Fruit fly (Drosophila melanogaster) whole organism, embryonic: Measurements from ENCODE around the gene Dhdds.

Source experiments
- Ada2b ChIP-seq: fragments of 200-800 bp; sonication (Bioruptor generic); IDR thresholded peaks from 2 replicates; pipeline ENCODE4 v1.3.6; 2022; ENCODE audit warnings: missing biosample characterization, missing genetic modification characterization
- Atf-2 ChIP-seq: fragments of 200-800 bp; sonication (Bioruptor generic); optimal IDR thresholded peaks from 2 replicates; lab custom pipeline; 2016; ENCODE audit warnings: missing biosample characterization, missing genetic modification characterization
- Blimp-1 ChIP-seq: fragments of 200-800 bp; sonication (Bioruptor generic); optimal IDR thresholded peaks from 3 replicates; lab custom pipeline; 2018; ENCODE audit warnings: missing biosample characterization, missing genetic modification characterization, mild to moderate bottlenecking, moderate library complexity, missing genetic modification reagents
- BtbVII ChIP-seq: fragments of 200-800 bp; sonication (Bioruptor generic); optimal IDR thresholded peaks from 3 replicates; lab custom pipeline; 2017; ENCODE audit warnings: missing biosample characterization, mild to moderate bottlenecking, missing genetic modification characterization
- Bteb2 ChIP-seq: fragments of 200-800 bp; sonication (Bioruptor generic); optimal IDR thresholded peaks from 2 replicates; lab custom pipeline; 2016; ENCODE audit warnings: missing biosample characterization, missing genetic modification characterization
- CG10321 ChIP-seq: fragments of 200-800 bp; sonication (Bioruptor generic); IDR thresholded peaks from 2 replicates; pipeline ENCODE4 v1.3.6; 2022; ENCODE audit warnings: missing biosample characterization, missing genetic modification characterization
- CG10979 ChIP-seq: fragments of 200-800 bp; sonication (Bioruptor generic); optimal IDR thresholded peaks from 2 replicates; lab custom pipeline; 2018; ENCODE audit warnings: missing biosample characterization, mild to moderate bottlenecking, missing genetic modification characterization, moderate library complexity
- CG11456 ChIP-seq: fragments of 200-800 bp; sonication (Bioruptor generic); IDR thresholded peaks from 3 replicates; pipeline ENCODE4 v1.3.6; 2022; ENCODE audit warnings: missing biosample characterization, missing genetic modification characterization
- CG11723 ChIP-seq: fragments of 200-800 bp; sonication (Bioruptor generic); optimal IDR thresholded peaks from 2 replicates; lab custom pipeline; 2017; ENCODE audit warnings: missing biosample characterization, mild to moderate bottlenecking, missing genetic modification characterization
- CG12391 ChIP-seq: fragments of 200-800 bp; sonication (Bioruptor generic); optimal IDR thresholded peaks from 3 replicates; lab custom pipeline; 2018; ENCODE audit warnings: missing biosample characterization, mild to moderate bottlenecking, missing genetic modification characterization, moderate library complexity
- CG13287 ChIP-seq: fragments of 200-800 bp; sonication (Bioruptor generic); IDR thresholded peaks from 2 replicates; pipeline ENCODE4 v1.3.6; 2022; ENCODE audit warnings: missing biosample characterization, missing genetic modification characterization; ENCODE audit not compliant: partially characterized antibody
- CG13424 ChIP-seq: fragments of 200-800 bp; sonication (Bioruptor generic); optimal IDR thresholded peaks from 2 replicates; lab custom pipeline; 2019; ENCODE audit warnings: missing biosample characterization, mild to moderate bottlenecking, missing genetic modification characterization, moderate library complexity
- CG16863 ChIP-seq: fragments of 200-800 bp; sonication (Bioruptor generic); optimal IDR thresholded peaks from 3 replicates; lab custom pipeline; 2016; ENCODE audit warnings: missing biosample characterization, missing genetic modification characterization
- CG18011 ChIP-seq: fragments of 200-800 bp; sonication (Bioruptor generic); optimal IDR thresholded peaks from 2 replicates; lab custom pipeline; 2017; ENCODE audit warnings: missing biosample characterization, missing genetic modification characterization, mild to moderate bottlenecking, moderate library complexity, missing genotype
- CG18764 ChIP-seq: fragments of 200-800 bp; sonication (Bioruptor generic); optimal IDR thresholded peaks from 3 replicates; lab custom pipeline; 2016; ENCODE audit warnings: missing biosample characterization, missing genetic modification characterization
- CG31365 ChIP-seq: fragments of 200-800 bp; sonication (Bioruptor generic); optimal IDR thresholded peaks from 2 replicates; lab custom pipeline; 2018; ENCODE audit warnings: missing biosample characterization, mild to moderate bottlenecking, missing genetic modification characterization
- CG32772 ChIP-seq: fragments of 200-800 bp; sonication (Bioruptor generic); IDR thresholded peaks from 2 replicates; pipeline ENCODE4 v1.3.6; 2022; ENCODE audit warnings: missing biosample characterization, missing genetic modification characterization
- CG3726 ChIP-seq: fragments of 200-800 bp; sonication (Bioruptor generic); IDR thresholded peaks from 3 replicates; pipeline ENCODE4, ENCODE4 v1.3.6; 2022; ENCODE audit warnings: missing biosample characterization, missing genetic modification characterization
- CG4282 ChIP-seq: fragments of 200-800 bp; sonication (Bioruptor generic); optimal IDR thresholded peaks from 2 replicates; lab custom pipeline; 2016; ENCODE audit warnings: missing biosample characterization, missing genetic modification characterization
- CG6654 ChIP-seq: fragments of 200-800 bp; sonication (Bioruptor generic); optimal IDR thresholded peaks from 2 replicates; lab custom pipeline; 2017; ENCODE audit warnings: missing biosample characterization, mild to moderate bottlenecking, missing genetic modification characterization
- CG7987 ChIP-seq: fragments of 200-800 bp; sonication (Bioruptor generic); optimal IDR thresholded peaks from 2 replicates; lab custom pipeline; 2018; ENCODE audit warnings: missing biosample characterization, mild to moderate bottlenecking, missing genetic modification characterization, moderate library complexity
- CG8765 ChIP-seq: fragments of 200-800 bp; sonication (Bioruptor generic); IDR thresholded peaks from 2 replicates; pipeline ENCODE4 v1.3.6; 2022; ENCODE audit warnings: missing biosample characterization, missing genetic modification characterization
- CG8924 ChIP-seq: fragments of 200-800 bp; optimal IDR thresholded peaks from 3 replicates; lab custom pipeline; 2019; ENCODE audit warnings: missing biosample characterization, mild to moderate bottlenecking, missing genetic modification characterization, moderate library complexity
- Doc2 ChIP-seq: fragments of 200-800 bp; sonication (Bioruptor generic); IDR thresholded peaks from 2 replicates; pipeline ENCODE4 v1.3.6; 2022; ENCODE audit warnings: missing biosample characterization, missing genetic modification characterization
- Hr51 ChIP-seq, 2 experiments: fragments of 200-800 bp; sonication (Bioruptor generic); optimal IDR thresholded peaks; 2 replicates in 1 of 2; 3 replicates in 1 of 2; lab custom pipeline; 2016 to 2018; ENCODE audit warnings: missing biosample characterization in 2 of 2, missing genetic modification characterization in 2 of 2, mild to moderate bottlenecking in 1 of 2, moderate library complexity in 1 of 2
- Hr78 ChIP-seq, 2 experiments: fragments of 200-800 bp in 1 of 2; fragments of >200 bp in 1 of 2; sonication (Bioruptor generic) in 1 of 2; optimal IDR thresholded peaks; 2 replicates each; lab custom pipeline; 2017 to 2019; ENCODE audit warnings: missing biosample characterization in 2 of 2, missing genetic modification characterization in 2 of 2, mild to moderate bottlenecking in 1 of 2, moderate library complexity in 1 of 2
- NK7.1 ChIP-seq: fragments of 200-800 bp; sonication (Bioruptor generic); optimal IDR thresholded peaks from 3 replicates; lab custom pipeline; 2016; ENCODE audit warnings: missing biosample characterization, missing genetic modification characterization
- NfI ChIP-seq: fragments of 200-800 bp; sonication (Bioruptor generic); optimal IDR thresholded peaks from 3 replicates; lab custom pipeline; 2018; ENCODE audit warnings: missing biosample characterization, mild to moderate bottlenecking, missing genetic modification characterization, moderate library complexity
- Rfx ChIP-seq: fragments of 200-800 bp; sonication (Bioruptor generic); IDR thresholded peaks from 2 replicates; pipeline ENCODE4 v1.3.6; 2022; ENCODE audit warnings: missing biosample characterization, missing genetic modification characterization
- Rx ChIP-seq: fragments of 200-800 bp; sonication (Bioruptor generic); IDR thresholded peaks from 2 replicates; pipeline ENCODE4 v1.3.6; 2022; ENCODE audit warnings: missing biosample characterization, missing genetic modification characterization
- Taf1 ChIP-seq: fragments of 200-800 bp; sonication (Bioruptor generic); IDR thresholded peaks from 2 replicates; pipeline ENCODE4 v1.3.6; 2022; ENCODE audit warnings: missing biosample characterization, missing genetic modification characterization
- Xbp1 ChIP-seq: fragments of 200-800 bp; sonication (Bioruptor generic); optimal IDR thresholded peaks from 3 replicates; lab custom pipeline; 2016; ENCODE audit warnings: missing biosample characterization, mild to moderate bottlenecking, missing genetic modification characterization
- abd-A ChIP-seq: fragments of 200-800 bp; sonication (Bioruptor generic); optimal IDR thresholded peaks from 3 replicates; lab custom pipeline; 2019; ENCODE audit warnings: missing biosample characterization, mild to moderate bottlenecking, missing genetic modification characterization, moderate library complexity
- ap ChIP-seq: fragments of 200-800 bp; sonication (Bioruptor generic); IDR thresholded peaks from 2 replicates; pipeline ENCODE4 v1.3.6; 2022; ENCODE audit warnings: missing biosample characterization, missing genetic modification characterization
- da ChIP-seq: fragments of 200-800 bp; sonication (Bioruptor generic); optimal IDR thresholded peaks from 2 replicates; lab custom pipeline; 2016; ENCODE audit warnings: missing biosample characterization, missing genetic modification characterization
- dm ChIP-seq: fragments of 200-800 bp; sonication (Bioruptor generic); optimal IDR thresholded peaks from 3 replicates; lab custom pipeline; 2016; ENCODE audit warnings: missing biosample characterization, missing genetic modification characterization
- fru ChIP-seq: fragments of >200 bp; optimal IDR thresholded peaks from 2 replicates; lab custom pipeline; 2017
- grn ChIP-seq: fragments of 200-800 bp; sonication (Bioruptor generic); optimal IDR thresholded peaks from 3 replicates; lab custom pipeline; 2017; ENCODE audit warnings: missing biosample characterization, missing genetic modification characterization
- hbn ChIP-seq: fragments of 200-800 bp; sonication (Bioruptor generic); IDR thresholded peaks from 2 replicates; pipeline ENCODE4 v1.3.6; 2022; ENCODE audit warnings: missing biosample characterization, missing genetic modification characterization; ENCODE audit not compliant: partially characterized antibody
- inv ChIP-seq: fragments of 200-800 bp; sonication (Bioruptor generic); IDR thresholded peaks from 2 replicates; pipeline ENCODE4 v1.3.6; 2022; ENCODE audit warnings: missing biosample characterization, missing genetic modification characterization; ENCODE audit not compliant: partially characterized antibody
- lab ChIP-seq: fragments of 200-800 bp; sonication (Bioruptor generic); optimal IDR thresholded peaks from 3 replicates; lab custom pipeline; 2017; ENCODE audit warnings: missing biosample characterization, missing genetic modification characterization, mild to moderate bottlenecking, moderate library complexity, missing genetic modification reagents
- otp ChIP-seq: fragments of 200-800 bp; sonication (Bioruptor generic); IDR thresholded peaks from 3 replicates; pipeline ENCODE4, ENCODE4 v1.3.6; 2022; ENCODE audit warnings: missing biosample characterization, missing genetic modification characterization
- prd ChIP-seq, 3 experiments: fragments of >200 bp in 2 of 3; fragments of 200-800 bp in 1 of 3; sonication (Bioruptor generic) in 1 of 3; optimal IDR thresholded peaks in 2 of 3; IDR thresholded peaks in 1 of 3; 2 replicates in 2 of 3; 3 replicates in 1 of 3; pipeline versions ENCODE4 v1.3.6 to Lab custom; 2017 to 2022; ENCODE audit warnings: missing biosample characterization in 1 of 3, missing genetic modification characterization in 1 of 3
- sima ChIP-seq: fragments of 200-800 bp; sonication (Bioruptor generic); optimal IDR thresholded peaks from 2 replicates; lab custom pipeline; 2016; ENCODE audit warnings: missing biosample characterization, missing genetic modification characterization
- slou ChIP-seq: fragments of 200-800 bp; sonication (Bioruptor generic); optimal IDR thresholded peaks from 3 replicates; lab custom pipeline; 2016; ENCODE audit warnings: missing biosample characterization, missing genetic modification characterization
- sna ChIP-seq: fragments of 200-800 bp; sonication (Bioruptor generic); IDR thresholded peaks from 2 replicates; pipeline ENCODE4 v1.3.6; 2022; ENCODE audit warnings: missing biosample characterization, missing genetic modification characterization; ENCODE audit not compliant: partially characterized antibody
- tx ChIP-seq: fragments of 200-800 bp; sonication (Bioruptor generic); optimal IDR thresholded peaks from 2 replicates; lab custom pipeline; 2016; ENCODE audit warnings: missing biosample characterization, missing genetic modification characterization
- vfl ChIP-seq: fragments of 200-800 bp; sonication (Bioruptor generic); optimal IDR thresholded peaks from 2 replicates; lab custom pipeline; 2016; ENCODE audit warnings: missing biosample characterization, missing genetic modification characterization
- wor ChIP-seq: fragments of 200-800 bp; sonication (Bioruptor generic); IDR thresholded peaks from 2 replicates; pipeline ENCODE4 v1.3.6; 2022; ENCODE audit warnings: missing biosample characterization, missing genetic modification characterization

Gene Dhdds

dm6 chrX:7888386-7889024, 44.6 kb downstream of the Dhdds start, which contains the start of gene Acat1 (continued):
- TF ChIP-seq CG32772 (GFP tag; lab: Robert Waterston, UW) (0 out of 2 replicates have a peak, but pooled peaks have one; percentile 5), Atf-2 (GFP tag; lab: Kevin White, UChicago) (peak; percentile 34), Hr51 (GFP tag; optimal IDR thresholded peaks at IDR 0.05; lab: Kevin White, UChicago) (peak; percentile 46 to 72), Bteb2 (GFP tag; lab: Kevin White, UChicago) (peak; percentile 38), ap (GFP tag; lab: Robert Waterston, UW) (no peak), CG11723 (no peak), grn (no peak), prd (optimal IDR thresholded peaks at IDR 0.05; lab: Kevin White, UChicago) (no peak), prd (GFP tag; IDR thresholded peaks at IDR 0.05; lab: Robert Waterston, UW) (peak; percentile 72), wor (GFP tag; lab: Robert Waterston, UW) (no peak), CG13287 (peak; percentile 62), fru (lab: Kevin White, UChicago) (no peak), CG10321 (GFP tag; lab: Robert Waterston, UW) (no peak), dm (GFP tag; lab: Kevin White, UChicago) (peak; percentile 32), Rfx (GFP tag; lab: Robert Waterston, UW) (peak; percentile 72), CG6654 (GFP tag; lab: Kevin White, UChicago) (no peak), da (GFP tag; lab: Kevin White, UChicago) (no peak), Ada2b (GFP tag; lab: Robert Waterston, UW) (no peak), sima (no peak), BtbVII (GFP tag; lab: Kevin White, UChicago) (no peak), lab (GFP tag; lab: Kevin White, UChicago) (peak; percentile 72), CG16863 (GFP tag; lab: Kevin White, UChicago) (no peak), slou (GFP tag; lab: Kevin White, UChicago) (no peak), Xbp1 (GFP tag; lab: Kevin White, UChicago) (peak; percentile 56), CG8924 (tag; lab: Kevin White, UChicago) (peak; percentile 41), CG4282 (no peak), tx (GFP tag; lab: Kevin White, UChicago) (peak; percentile 44), sna (0 out of 2 replicates have a peak, but pooled peaks have one; percentile 29), CG11456 (GFP tag; lab: Robert Waterston, UW) (peak; percentile 72; the same call in 2 of the 3 replicates), CG10979 (peak; percentile 39), CG18011 (peak; percentile 54), CG3726 (GFP tag; lab: Robert Waterston, UW) (no peak), NK7.1 (GFP tag; lab: Kevin White, UChicago) (peak; percentile 38), CG12391 (peak; percentile 75), Blimp-1 (GFP tag; lab: Kevin White, UChicago) (peak; percentile 64), CG31365 (tag; lab: Kevin White, UChicago) (no peak), Hr78 (GFP tag; optimal IDR thresholded peaks at IDR 0.05; lab: Kevin White, UChicago) (no peak), Doc2 (GFP tag; lab: Robert Waterston, UW) (no peak), Rx (GFP tag; lab: Robert Waterston, UW) (peak; percentile 44), vfl (GFP tag; lab: Kevin White, UChicago) (no peak), NfI (GFP tag; lab: Kevin White, UChicago) (peak; percentile 48), hbn (GFP tag; lab: Robert Waterston, UW) (peak; percentile 18; the same call in 1 of the 2 replicates), abd-A (tag; lab: Kevin White, UChicago) (no peak), CG7987 (GFP tag; lab: Kevin White, UChicago) (peak; percentile 19), CG13424 (peak; percentile 31), CG18764 (GFP tag; lab: Kevin White, UChicago) (peak; percentile 15), otp (GFP tag; lab: Robert Waterston, UW) (peak; percentile 50; the same call in 1 of the 3 replicates), Taf1 (no peak), CG8765 (GFP tag; lab: Robert Waterston, UW) (no peak), inv (GFP tag; lab: Robert Waterston, UW) (peak; percentile 25; the same call in 1 of the 2 replicates)
